Worm (Caenorhabditis elegans): Measurements from ENCODE around the gene F39F10.4.

Gene F39F10.4

ce11 chrX:16929560-16930332, 26.2 kb upstream of the F39F10.4 start (continued):
- peak; percentile 30 for TF ChIP-seq Y56A3A.18 (GFP tag; IDR thresholded peaks at IDR 0.05)
- no peak; the same call in 1 of the 2 replicates for TF ChIP-seq egl-18 (GFP tag; IDR thresholded peaks at IDR 0.05)
- TF ChIP-seq fkh-3 (tag; optimal IDR thresholded peaks at IDR 0.05): peak; percentile 82
- peak; percentile 100 for TF ChIP-seq cebp-1 (GFP tag; IDR thresholded peaks at IDR 0.05)
- peak; percentile 100 for TF ChIP-seq cebp-1 (tag; optimal IDR thresholded peaks at IDR 0.05)
- peak; percentile 93 for TF ChIP-seq B0336.3 (GFP tag; IDR thresholded peaks at IDR 0.05)
- TF ChIP-seq bed-2 (GFP tag; IDR thresholded peaks at IDR 0.05): no peak
- TF ChIP-seq attf-3 (GFP tag; conservative IDR thresholded peaks at IDR 0.05): 0 out of 2 replicates have a peak, but pooled peaks have one; percentile 26
- TF ChIP-seq lin-26 (GFP tag; IDR thresholded peaks at IDR 0.05): no peak; the same call in none of the 2 replicates
- TF ChIP-seq chd-7 (tag; optimal IDR thresholded peaks at IDR 0.05): peak; percentile 99
- peak; percentile 67 for TF ChIP-seq egrh-3 (GFP tag; IDR thresholded peaks at IDR 0.05)
- no peak for TF ChIP-seq sptf-2 (GFP tag; optimal IDR thresholded peaks at IDR 0.05)
- peak; percentile 81 for TF ChIP-seq pha-4 (tag; optimal IDR thresholded peaks at IDR 0.05)
- no peak for TF ChIP-seq F57A8.1 (GFP tag; optimal IDR thresholded peaks at IDR 0.05)
- TF ChIP-seq D2030.7 (GFP tag; IDR thresholded peaks at IDR 0.05): no peak
- TF ChIP-seq ztf-18 (tag; optimal IDR thresholded peaks at IDR 0.05): peak; percentile 56
- TF ChIP-seq ceh-91 (GFP tag; IDR thresholded peaks at IDR 0.05): no peak
- TF ChIP-seq ceh-27 (GFP tag; optimal IDR thresholded peaks at IDR 0.05): peak; percentile 97
- TF ChIP-seq F49E8.2 (tag; optimal IDR thresholded peaks at IDR 0.05; ENCODE audit: insufficient read depth): no peak
- no peak for TF ChIP-seq attf-6 (GFP tag; IDR thresholded peaks at IDR 0.05)
- peak; percentile 97 for TF ChIP-seq ztf-26 (tag; optimal IDR thresholded peaks at IDR 0.05)
- peak; percentile 99 for TF ChIP-seq ama-1 (optimal IDR thresholded peaks at IDR 0.05)
- peak in 1 of 2 experiments; percentile 82 for TF ChIP-seq ama-1 (GFP tag; optimal IDR thresholded peaks at IDR 0.05)
- no peak for TF ChIP-seq ceh-58 (GFP tag; IDR thresholded peaks at IDR 0.05)
- TF ChIP-seq zfh-2 (GFP tag; conservative IDR thresholded peaks at IDR 0.05): peak; percentile 98
- TF ChIP-seq ztf-28 (GFP tag; IDR thresholded peaks at IDR 0.05): no peak
- TF ChIP-seq madf-6 (GFP tag; IDR thresholded peaks at IDR 0.05): peak; percentile 11; the same call in 1 of the 2 replicates
- no peak for TF ChIP-seq ztf-25 (GFP tag; IDR thresholded peaks at IDR 0.05)
- TF ChIP-seq tbx-9 (tag; optimal IDR thresholded peaks at IDR 0.05; ENCODE audit: borderline replicate concordance): no peak
- TF ChIP-seq aptf-2 (GFP tag; conservative IDR thresholded peaks at IDR 0.05): no peak
- peak; percentile 3 for TF ChIP-seq hlh-12 (tag; optimal IDR thresholded peaks at IDR 0.05)
- no peak for TF ChIP-seq nfya-2 (GFP tag; IDR thresholded peaks at IDR 0.05)
- TF ChIP-seq dpl-1 (GFP tag; optimal IDR thresholded peaks at IDR 0.05): peak; percentile 23
- peak; percentile 15; the same call in 1 of the 2 replicates for TF ChIP-seq hmg-20 (GFP tag; IDR thresholded peaks at IDR 0.05)
- TF ChIP-seq lsy-27 (tag; optimal IDR thresholded peaks at IDR 0.05; ENCODE audit: borderline replicate concordance, insufficient read depth): no peak
- peak; percentile 66 for TF ChIP-seq nhr-27 (tag; optimal IDR thresholded peaks at IDR 0.05)
- peak; percentile 85 for TF ChIP-seq unc-62 (GFP tag; optimal IDR thresholded peaks at IDR 0.05)
- TF ChIP-seq F57C9.4 (tag; optimal IDR thresholded peaks at IDR 0.05): no peak
- TF ChIP-seq bed-1 (GFP tag; IDR thresholded peaks at IDR 0.05): 0 out of 2 replicates have a peak, but pooled peaks have one; percentile 84
- peak; percentile 91 for TF ChIP-seq let-526 (GFP tag; IDR thresholded peaks at IDR 0.05)
- TF ChIP-seq ceh-79 (tag; optimal IDR thresholded peaks at IDR 0.05): peak; percentile 92
- TF ChIP-seq Y95B8A.8 (GFP tag; IDR thresholded peaks at IDR 0.05): peak; percentile 89
- no peak for TF ChIP-seq lsl-1 (GFP tag; optimal IDR thresholded peaks at IDR 0.05)
- TF ChIP-seq mcd-1 (GFP tag; IDR thresholded peaks at IDR 0.05): peak; percentile 85
- TF ChIP-seq madf-10 (tag; optimal IDR thresholded peaks at IDR 0.05): peak; percentile 93
- no peak for TF ChIP-seq F10E7.11 (tag; optimal IDR thresholded peaks at IDR 0.05)
- peak; percentile 32 for TF ChIP-seq ets-4 (GFP tag; optimal IDR thresholded peaks at IDR 0.05)
- peak; percentile 78 for TF ChIP-seq repo-1 (tag; optimal IDR thresholded peaks at IDR 0.05)

Data from whole organism, young adult.